Worm (Caenorhabditis elegans) whole organism, L2 larva: ENCODE data around the gene srg-4.

Source experiments
- C34F6.9 ChIP-seq: fragments of 150-350 bp; optimal IDR thresholded peaks from 2 replicates; lab custom pipeline; 2014; ENCODE audit warnings: missing biosample characterization, missing genetic modification characterization
- F13H6.1 ChIP-seq: sonication (generic microtip); optimal IDR thresholded peaks from 2 replicates; lab custom pipeline; 2016; ENCODE audit warnings: missing genetic modification characterization, missing compliant biosample characterization
- R02D3.7 ChIP-seq: fragments of 150-350 bp; optimal IDR thresholded peaks from 2 replicates; lab custom pipeline; 2014; ENCODE audit warnings: missing biosample characterization, missing genetic modification characterization
- ZK546.5 ChIP-seq: sonication (generic microtip); optimal IDR thresholded peaks from 2 replicates; lab custom pipeline; 2017; ENCODE audit warnings: missing biosample characterization, missing genetic modification characterization
- alr-1 ChIP-seq: fragments of 150-350 bp; optimal IDR thresholded peaks from 2 replicates; lab custom pipeline; 2014; ENCODE audit warnings: missing biosample characterization, missing genetic modification characterization
- aly-2 ChIP-seq: fragments of 150-350 bp; optimal IDR thresholded peaks from 2 replicates; lab custom pipeline; 2014; ENCODE audit warnings: missing biosample characterization, missing genetic modification characterization
- ama-1 ChIP-seq: fragments of 150-350 bp; optimal IDR thresholded peaks from 2 replicates; lab custom pipeline; 2018; ENCODE audit warnings: inconsistent platforms
- blmp-1 ChIP-seq: sonication (generic microtip); optimal IDR thresholded peaks from 2 replicates; lab custom pipeline; 2017; ENCODE audit warnings: missing genetic modification characterization, mild to moderate bottlenecking, missing compliant biosample characterization, antibody characterized with exemption, moderate library complexity; ENCODE audit not compliant: insufficient read depth
- ceh-82 ChIP-seq: fragments of 150-350 bp; optimal IDR thresholded peaks from 2 replicates; lab custom pipeline; 2014; ENCODE audit warnings: missing biosample characterization, missing genetic modification characterization
- crh-2 ChIP-seq: sonication (generic microtip); optimal IDR thresholded peaks from 2 replicates; lab custom pipeline; 2017; ENCODE audit warnings: missing biosample characterization, missing genetic modification characterization
- dmd-4 ChIP-seq: sonication (generic microtip); optimal IDR thresholded peaks from 2 replicates; lab custom pipeline; 2017; ENCODE audit warnings: missing biosample characterization, missing genetic modification characterization
- egl-27 ChIP-seq: sonication (generic microtip); optimal IDR thresholded peaks from 3 replicates; lab custom pipeline; 2017; ENCODE audit warnings: missing biosample characterization, missing genetic modification reagents, missing genetic modification characterization
- fos-1 ChIP-seq: fragments of 150-350 bp; optimal IDR thresholded peaks from 2 replicates; lab custom pipeline; 2014; ENCODE audit warnings: missing biosample characterization, missing genetic modification characterization
- gmeb-1 ChIP-seq: fragments of 150-350 bp; optimal IDR thresholded peaks from 2 replicates; lab custom pipeline; 2014; ENCODE audit warnings: missing biosample characterization, missing genetic modification characterization
- lin-13 ChIP-seq: fragments of 150-350 bp; optimal IDR thresholded peaks from 2 replicates; lab custom pipeline; 2014; ENCODE audit warnings: missing biosample characterization, missing genetic modification reagents, missing genetic modification characterization
- mab-5 ChIP-seq: fragments of 150-350 bp; optimal IDR thresholded peaks from 2 replicates; lab custom pipeline; 2014; ENCODE audit warnings: missing biosample characterization, missing genetic modification characterization
- mbf-1 ChIP-seq: sonication (generic microtip); optimal IDR thresholded peaks from 2 replicates; lab custom pipeline; 2017; ENCODE audit warnings: missing biosample characterization, missing genetic modification characterization
- mdl-1 ChIP-seq, 2 experiments: fragments of 150-350 bp in 1 of 2; sonication (generic microtip) in 1 of 2; optimal IDR thresholded peaks; 2 replicates each; lab custom pipeline; 2017; ENCODE audit warnings: missing biosample characterization in 2 of 2, missing genetic modification characterization in 2 of 2
- nhr-10 ChIP-seq: sonication (generic microtip); optimal IDR thresholded peaks from 2 replicates; lab custom pipeline; 2017; ENCODE audit warnings: missing biosample characterization, missing genetic modification characterization
- nhr-11 ChIP-seq: fragments of 150-350 bp; optimal IDR thresholded peaks from 2 replicates; lab custom pipeline; 2014; ENCODE audit warnings: missing biosample characterization, missing genetic modification characterization
- nhr-129 ChIP-seq: fragments of 150-350 bp; optimal IDR thresholded peaks from 2 replicates; lab custom pipeline; 2014; ENCODE audit warnings: missing biosample characterization, missing genetic modification characterization
- nhr-237 ChIP-seq: fragments of 150-350 bp; optimal IDR thresholded peaks from 2 replicates; lab custom pipeline; 2014; ENCODE audit warnings: missing biosample characterization, missing genetic modification characterization
- nhr-25 ChIP-seq: fragments of 150-350 bp; sonication (generic microtip); optimal IDR thresholded peaks from 3 replicates; lab custom pipeline; 2014; ENCODE audit warnings: missing biosample characterization, missing genetic modification characterization
- nhr-6 ChIP-seq: fragments of 150-350 bp; optimal IDR thresholded peaks from 2 replicates; lab custom pipeline; 2014; ENCODE audit warnings: missing biosample characterization, missing genetic modification characterization
- nhr-77 ChIP-seq: fragments of 150-350 bp; optimal IDR thresholded peaks from 2 replicates; lab custom pipeline; 2014; ENCODE audit warnings: missing biosample characterization, missing genetic modification characterization
- peb-1 ChIP-seq: fragments of 150-350 bp; optimal IDR thresholded peaks from 2 replicates; lab custom pipeline; 2014; ENCODE audit warnings: missing biosample characterization, missing genetic modification characterization
- skn-1 ChIP-seq: sonication (generic microtip); optimal IDR thresholded peaks from 2 replicates; lab custom pipeline; 2017; ENCODE audit warnings: missing biosample characterization, missing genetic modification characterization
- snpc-4 ChIP-seq: fragments of 150-350 bp; optimal IDR thresholded peaks from 2 replicates; lab custom pipeline; 2014; ENCODE audit warnings: missing biosample characterization, missing genetic modification characterization
- unc-55 ChIP-seq: fragments of 150-350 bp; sonication (generic microtip); optimal IDR thresholded peaks from 3 replicates; lab custom pipeline; 2014; ENCODE audit warnings: missing biosample characterization, missing genetic modification reagents, missing genetic modification characterization
- zag-1 ChIP-seq: fragments of 150-350 bp; optimal IDR thresholded peaks from 2 replicates; lab custom pipeline; 2014; ENCODE audit warnings: missing biosample characterization, missing genetic modification characterization
- ztf-1 ChIP-seq: fragments of 200-800 bp; sonication (Bioruptor generic); conservative IDR thresholded peaks from 2 replicates; pipeline ENCODE4 v1.3.6; 2022; ENCODE audit warnings: missing genetic modification characterization, missing compliant biosample characterization
- ztf-11 ChIP-seq: sonication (generic microtip); optimal IDR thresholded peaks from 2 replicates; lab custom pipeline; 2017; ENCODE audit warnings: missing biosample characterization, missing genetic modification characterization

Gene srg-4

DNA sequence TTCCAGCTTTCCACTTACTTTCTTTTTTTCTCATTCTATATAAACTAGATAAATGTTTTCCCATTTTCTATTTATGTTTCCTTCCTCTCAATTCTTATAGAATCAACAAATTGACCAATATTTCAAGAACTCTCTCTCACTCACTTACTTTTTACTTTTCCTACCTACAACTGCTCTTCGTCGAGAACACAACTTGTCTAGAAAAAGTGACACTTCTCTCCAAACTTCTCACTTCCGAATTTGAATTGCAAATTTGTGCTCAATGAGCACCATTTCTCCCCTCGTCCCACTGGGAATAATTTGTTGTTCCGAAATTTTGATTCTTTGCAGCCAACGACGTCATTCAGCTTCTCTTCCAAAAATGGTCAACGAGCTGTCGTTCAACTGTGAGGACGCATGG is 36.2 kb upstream of the srg-4 start, which contains the start of gene F47D12.3:
Gene F47D12.3, plus strand, starts transcription at position 331 of the 400 bp plus-strand sequence.
- TF ChIP-seq dmd-4 (tag; lab: Kevin White, UChicago) (no peak), mbf-1 (tag; lab: Kevin White, UChicago) (no peak), lin-13 (GFP tag; lab: Kevin White, UChicago) (no peak)

- no peak for TF ChIP-seq mdl-1 (tag; optimal IDR thresholded peaks at IDR 0.05; lab: Kevin White, UChicago)
- TF ChIP-seq unc-55 (GFP tag; lab: Kevin White, UChicago): peak; percentile 77
- peak; percentile 27 for TF ChIP-seq zag-1 (tag; lab: Kevin White, UChicago)
- TF ChIP-seq, all 48 proteins: peak for 2
Observed at ce11 chrIII:6297599-6297998, 35.7 kb upstream of the srg-4 start.

DNA sequence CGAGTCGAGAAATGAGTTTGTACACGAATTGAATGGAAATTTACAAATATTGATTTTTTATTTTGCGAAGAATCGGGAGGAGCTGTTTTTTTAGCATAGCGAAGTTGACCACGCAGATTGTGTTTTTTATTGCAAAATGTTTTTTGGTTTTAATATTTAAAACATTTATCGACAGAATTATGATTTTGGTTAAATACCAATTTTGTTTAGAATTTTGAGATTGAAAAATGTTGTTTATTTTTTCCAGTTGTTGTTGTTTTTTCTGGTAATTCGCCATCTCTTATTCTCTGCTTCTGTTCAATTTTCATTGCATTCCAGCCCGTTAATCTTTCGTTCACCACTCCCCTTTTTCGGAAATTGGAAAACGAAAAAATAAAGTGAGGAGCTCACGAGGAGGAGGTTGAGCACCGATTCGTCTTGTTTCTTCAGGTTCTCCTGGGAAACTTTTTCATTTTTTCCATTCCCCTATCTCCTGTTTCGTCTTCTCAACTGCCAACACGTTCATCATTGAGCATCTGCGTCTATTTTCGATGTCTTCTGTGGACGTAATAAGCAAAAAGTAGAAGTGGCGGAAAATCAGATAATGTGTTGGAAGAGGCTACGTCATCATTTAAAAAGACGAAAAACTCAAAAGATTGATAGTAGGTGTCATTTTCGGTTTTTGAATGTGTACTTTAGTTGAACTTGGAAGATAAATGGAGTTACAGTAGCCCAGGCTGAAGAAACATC is 34.3 kb upstream of the srg-4 start, which contains the start of gene F47D12.7:
Gene F47D12.7, minus strand, starts transcription at position 51 of the 729 bp plus-strand sequence.
- TF ChIP-seq nhr-25 (tag; lab: Kevin White, UChicago): no peak
- TF ChIP-seq nhr-11 (tag; lab: Kevin White, UChicago): no peak
- TF ChIP-seq nhr-10: no peak
- no peak for TF ChIP-seq ztf-11
- TF ChIP-seq gmeb-1 (tag; lab: Kevin White, UChicago): no peak
- no peak for TF ChIP-seq nhr-6 (tag; lab: Kevin White, UChicago)

DNA sequence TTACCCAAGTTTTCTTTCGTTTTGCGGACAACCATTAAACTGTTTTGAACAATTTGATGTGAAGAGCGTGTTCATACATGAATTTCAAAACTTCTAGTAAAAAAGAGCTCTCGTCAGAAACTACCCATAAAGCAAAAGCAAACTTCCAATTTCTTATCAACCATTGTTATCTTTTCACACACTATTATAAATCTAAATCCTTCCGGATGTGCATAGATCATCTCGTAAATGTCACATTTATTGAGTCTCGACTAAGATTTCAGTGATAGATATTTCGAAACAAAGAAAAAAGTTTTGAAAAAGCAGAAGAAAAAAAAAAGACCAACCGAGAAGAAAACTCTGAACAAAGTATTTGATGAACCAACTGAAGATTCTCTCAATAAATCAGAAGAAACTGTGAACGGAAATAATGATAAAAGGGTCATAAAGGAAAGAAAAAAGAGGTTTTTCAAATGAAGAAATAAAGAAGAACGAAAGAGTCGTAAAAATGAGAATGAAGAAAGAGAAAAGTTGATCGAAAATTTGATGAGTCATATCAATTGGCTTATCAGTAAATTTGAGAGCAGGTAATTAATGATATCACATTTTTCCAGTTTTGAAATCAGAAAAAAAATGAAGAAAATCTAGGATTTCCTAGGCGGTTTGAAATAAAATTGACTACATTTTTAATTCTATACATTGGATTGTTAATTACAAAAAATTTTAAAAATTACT is 28.7 kb upstream of the srg-4 start:
- TF ChIP-seq fos-1 (tag; lab: Kevin White, UChicago) (peak; percentile 95), egl-27 (tag; lab: Kevin White, UChicago) (no peak), ztf-1 (GFP tag; lab: Robert Waterston, UW) (no peak), aly-2 (tag; lab: Kevin White, UChicago) (no peak), ceh-82 (no peak), ZK546.5 (no peak), alr-1 (no peak), skn-1 (tag; lab: Kevin White, UChicago) (no peak)

DNA sequence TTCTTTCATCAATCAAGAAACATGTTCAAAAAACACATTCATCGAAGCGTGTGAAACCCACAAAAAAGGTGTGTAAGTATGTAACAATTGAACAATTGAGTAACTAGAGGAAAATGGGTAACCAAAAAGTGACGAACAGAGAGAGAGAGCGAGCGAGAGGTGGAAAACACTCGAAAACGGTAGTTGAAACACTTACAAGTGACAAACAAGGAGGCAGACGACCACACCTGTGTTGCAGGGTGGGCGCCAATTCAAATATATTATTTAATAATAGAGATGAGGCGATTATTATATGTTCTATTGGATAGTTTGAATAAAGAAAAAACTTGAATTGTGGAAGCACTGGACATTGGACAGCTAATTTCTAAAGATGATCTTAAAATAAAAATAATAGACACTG is 27.5 kb upstream of the srg-4 start:
- TF ChIP-seq nhr-77 (tag; lab: Kevin White, UChicago): no peak
- TF ChIP-seq snpc-4 (tag; lab: Kevin White, UChicago): no peak
- no peak for TF ChIP-seq nhr-237 (tag; lab: Kevin White, UChicago)
- no peak for TF ChIP-seq crh-2 (tag; lab: Kevin White, UChicago)
- peak; percentile 2 for TF ChIP-seq nhr-129 (tag; lab: Kevin White, UChicago)
- TF ChIP-seq mab-5: no peak

DNA sequence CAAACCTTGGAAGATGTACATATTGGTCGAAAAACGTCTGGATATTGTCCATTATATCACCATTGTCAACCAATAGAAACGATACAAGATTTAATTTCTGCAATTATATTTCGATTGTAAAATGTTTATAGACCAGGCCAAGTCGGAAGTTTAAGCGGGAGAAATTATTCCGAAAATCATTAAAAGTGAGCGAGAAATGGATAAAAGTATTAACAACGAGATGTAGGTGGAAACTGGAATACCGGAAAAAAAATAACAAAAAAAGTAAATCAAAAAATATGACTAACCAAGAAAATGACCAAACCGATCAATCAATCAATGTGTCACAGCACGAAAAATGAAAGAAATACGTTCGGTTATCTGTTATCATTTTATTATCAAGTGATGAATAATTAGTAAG is 25.3 kb upstream of the srg-4 start, which contains the start of gene F47D12.6:
Gene F47D12.6, minus strand, starts transcription at position 101 of the 400 bp plus-strand sequence.
- TF ChIP-seq C34F6.9 (tag; lab: Kevin White, UChicago) (no peak), nhr-11 (tag; lab: Kevin White, UChicago) (no peak), nhr-129 (tag; lab: Kevin White, UChicago) (no peak), unc-55 (GFP tag; lab: Kevin White, UChicago) (no peak), R02D3.7 (tag; lab: Kevin White, UChicago) (no peak), ceh-82 (no peak), blmp-1 (tag; lab: Kevin White, UChicago) (no peak), fos-1 (tag; lab: Kevin White, UChicago) (peak; percentile 41)

- TF ChIP-seq aly-2 (tag; lab: Kevin White, UChicago) (no peak), nhr-6 (tag; lab: Kevin White, UChicago) (no peak), ama-1 (no peak), peb-1 (tag; lab: Kevin White, UChicago) (no peak), alr-1 (no peak), F13H6.1 (no peak), fos-1 (tag; lab: Kevin White, UChicago) (no peak), gmeb-1 (tag; lab: Kevin White, UChicago) (no peak), nhr-77 (tag; lab: Kevin White, UChicago) (no peak), C34F6.9 (tag; lab: Kevin White, UChicago) (no peak), snpc-4 (tag; lab: Kevin White, UChicago) (no peak), blmp-1 (tag; lab: Kevin White, UChicago) (no peak)
Observed at ce11 chrIII:6285890-6286289, 24.0 kb upstream of the srg-4 start, which contains the start of gene gadr-3. gadr-3 (minus strand) TSS chrIII:6285990.
